Fruit fly (Drosophila melanogaster) whole organism, embryonic: Measurements from ENCODE around the gene CG32425.
A peak's percentile ranks its signal among the peaks of the same experiment; 100 is the strongest.

Experiments used
- Adf1 ChIP-seq: fragments of 200-800 bp; sonication (Bioruptor generic); IDR thresholded peaks from 2 replicates; pipeline ENCODE4 v1.3.6; 2022; ENCODE audit warnings: missing biosample characterization, missing genetic modification characterization
- Bdp1 ChIP-seq: fragments of 200-800 bp; sonication (Bioruptor generic); optimal IDR thresholded peaks from 3 replicates; lab custom pipeline; 2016; ENCODE audit warnings: missing biosample characterization, missing genetic modification characterization
- CG12155 ChIP-seq: fragments of 200-800 bp; sonication (Bioruptor generic); optimal IDR thresholded peaks from 3 replicates; lab custom pipeline; 2016; ENCODE audit warnings: missing biosample characterization, missing genetic modification characterization
- CG12659 ChIP-seq: fragments of 200-800 bp; sonication (Bioruptor generic); optimal IDR thresholded peaks from 3 replicates; lab custom pipeline; 2017; ENCODE audit warnings: mild to moderate bottlenecking, missing biosample characterization, missing genetic modification reagents, missing genetic modification characterization
- CG12769 ChIP-seq: fragments of 200-800 bp; sonication (Bioruptor generic); optimal IDR thresholded peaks from 2 replicates; lab custom pipeline; 2019; ENCODE audit warnings: missing biosample characterization, mild to moderate bottlenecking, missing genetic modification characterization, moderate library complexity
- CG12942 ChIP-seq: fragments of 200-800 bp; sonication (Bioruptor generic); optimal IDR thresholded peaks from 3 replicates; lab custom pipeline; 2016; ENCODE audit warnings: missing biosample characterization, missing genetic modification characterization
- CG14014 ChIP-seq: fragments of 200-800 bp; sonication (Bioruptor generic); IDR thresholded peaks from 2 replicates; pipeline ENCODE4 v1.3.6; 2022; ENCODE audit warnings: missing biosample characterization, missing genetic modification characterization
- CG1647 ChIP-seq: fragments of 200-800 bp; sonication (Bioruptor generic); optimal IDR thresholded peaks from 3 replicates; lab custom pipeline; 2016; ENCODE audit warnings: missing biosample characterization, missing genetic modification characterization
- CG17186 ChIP-seq: fragments of 200-800 bp; sonication (Bioruptor generic); optimal IDR thresholded peaks from 3 replicates; lab custom pipeline; 2017; ENCODE audit warnings: missing biosample characterization, missing genetic modification reagents, missing genetic modification characterization
- CG17612 ChIP-seq: fragments of 200-800 bp; sonication (Bioruptor generic); IDR thresholded peaks from 2 replicates; pipeline ENCODE4 v1.3.6; 2022; ENCODE audit warnings: missing biosample characterization, missing genetic modification characterization
- CG18619 ChIP-seq: fragments of 200-800 bp; sonication (Bioruptor generic); optimal IDR thresholded peaks from 3 replicates; lab custom pipeline; 2017; ENCODE audit warnings: missing biosample characterization, mild to moderate bottlenecking, missing genetic modification characterization
- CG2116 ChIP-seq: fragments of 200-800 bp; sonication (Bioruptor generic); optimal IDR thresholded peaks from 3 replicates; lab custom pipeline; 2018; ENCODE audit warnings: missing biosample characterization, mild to moderate bottlenecking, missing genetic modification characterization
- CG2875 ChIP-seq: fragments of 200-800 bp; sonication (Bioruptor generic); optimal IDR thresholded peaks from 2 replicates; lab custom pipeline; 2017; ENCODE audit warnings: missing biosample characterization, mild to moderate bottlenecking, missing genetic modification characterization, missing genetic modification reagents
- CG2889 ChIP-seq: fragments of 200-800 bp; sonication (Bioruptor generic); IDR thresholded peaks from 3 replicates; pipeline ENCODE4 v1.3.6; 2022; ENCODE audit warnings: missing biosample characterization, missing genetic modification characterization
- CG3726 ChIP-seq: fragments of 200-800 bp; sonication (Bioruptor generic); IDR thresholded peaks from 3 replicates; pipeline ENCODE4, ENCODE4 v1.3.6; 2022; ENCODE audit warnings: missing biosample characterization, missing genetic modification characterization
- CG4328 ChIP-seq: fragments of 200-800 bp; sonication (Bioruptor generic); optimal IDR thresholded peaks from 3 replicates; lab custom pipeline; 2017; ENCODE audit warnings: missing biosample characterization, missing genetic modification reagents, missing genetic modification characterization
- CG4424 ChIP-seq: fragments of 200-800 bp; sonication (Bioruptor generic); optimal IDR thresholded peaks from 3 replicates; lab custom pipeline; 2016; ENCODE audit warnings: missing biosample characterization, missing genetic modification characterization
- CG6765 ChIP-seq: fragments of 200-800 bp; sonication (Bioruptor generic); optimal IDR thresholded peaks from 3 replicates; lab custom pipeline; 2017; ENCODE audit warnings: missing biosample characterization, mild to moderate bottlenecking, missing genetic modification characterization
- CG7372 ChIP-seq: fragments of 200-800 bp; sonication (Bioruptor generic); IDR thresholded peaks from 2 replicates; pipeline ENCODE4 v1.3.6; 2022; ENCODE audit warnings: missing biosample characterization, missing genetic modification characterization
- CG8944 ChIP-seq: fragments of 200-800 bp; sonication (Bioruptor generic); optimal IDR thresholded peaks from 3 replicates; lab custom pipeline; 2016; ENCODE audit warnings: missing biosample characterization, missing genetic modification characterization
- CG9932 ChIP-seq: fragments of 200-800 bp; sonication (Bioruptor generic); IDR thresholded peaks from 2 replicates; pipeline ENCODE4 v1.3.6; 2022; ENCODE audit warnings: missing biosample characterization, missing genetic modification characterization
- CoRest ChIP-seq: fragments of 200-800 bp; sonication (Bioruptor generic); optimal IDR thresholded peaks from 3 replicates; lab custom pipeline; 2018; ENCODE audit warnings: missing biosample characterization, mild to moderate bottlenecking, missing genetic modification characterization, moderate library complexity
- Fer3 ChIP-seq: fragments of 200-800 bp; sonication (Bioruptor generic); optimal IDR thresholded peaks from 2 replicates; lab custom pipeline; 2018; ENCODE audit warnings: missing biosample characterization, mild to moderate bottlenecking, missing genetic modification characterization, moderate library complexity
- H15 ChIP-seq: fragments of 200-800 bp; sonication (Bioruptor generic); IDR thresholded peaks from 3 replicates; pipeline ENCODE4 v1.3.6; 2022; ENCODE audit warnings: missing biosample characterization, missing genetic modification characterization
- HLH3B ChIP-seq: fragments of 200-800 bp; sonication (Bioruptor generic); IDR thresholded peaks from 2 replicates; pipeline ENCODE4 v1.3.6; 2022; ENCODE audit warnings: missing biosample characterization, missing genetic modification characterization
- Hmr ChIP-seq: fragments of 200-800 bp; sonication (Bioruptor generic); optimal IDR thresholded peaks from 3 replicates; lab custom pipeline; 2017; ENCODE audit warnings: mild to moderate bottlenecking, missing biosample characterization, missing genetic modification reagents, missing genetic modification characterization
- Hr51 ChIP-seq, 2 experiments: fragments of 200-800 bp; sonication (Bioruptor generic); optimal IDR thresholded peaks; 2 replicates in 1 of 2; 3 replicates in 1 of 2; lab custom pipeline; 2016 to 2018; ENCODE audit warnings: missing biosample characterization in 2 of 2, missing genetic modification characterization in 2 of 2, mild to moderate bottlenecking in 1 of 2, moderate library complexity in 1 of 2
- Lim3 ChIP-seq: fragments of 200-800 bp; sonication (Bioruptor generic); IDR thresholded peaks from 2 replicates; pipeline ENCODE4 v1.3.6; 2022; ENCODE audit warnings: missing biosample characterization, missing genetic modification characterization
- Nf-YB ChIP-seq: fragments of 200-800 bp; sonication (Bioruptor generic); optimal IDR thresholded peaks from 3 replicates; lab custom pipeline; 2019; ENCODE audit warnings: missing biosample characterization, mild to moderate bottlenecking, missing genetic modification characterization, moderate library complexity
- Rx ChIP-seq: fragments of 200-800 bp; sonication (Bioruptor generic); IDR thresholded peaks from 2 replicates; pipeline ENCODE4 v1.3.6; 2022; ENCODE audit warnings: missing biosample characterization, missing genetic modification characterization
- Stat92E ChIP-seq, 3 experiments: fragments of >200 bp in 2 of 3; fragments of 200-800 bp in 1 of 3; sonication (Bioruptor generic) in 1 of 3; optimal IDR thresholded peaks; 2 replicates each; lab custom pipeline; 2017 to 2019; ENCODE audit warnings: missing biosample characterization in 3 of 3, missing genetic modification characterization in 3 of 3, mild to moderate bottlenecking in 1 of 3, moderate library complexity in 1 of 3
- TFAM ChIP-seq: fragments of 200-800 bp; sonication (Bioruptor generic); optimal IDR thresholded peaks from 2 replicates; lab custom pipeline; 2017; ENCODE audit warnings: missing biosample characterization, missing genetic modification characterization, inconsistent platforms
- cas ChIP-seq: fragments of 200-800 bp; sonication (Bioruptor generic); IDR thresholded peaks from 2 replicates; pipeline ENCODE4 v1.3.6; 2022; ENCODE audit warnings: missing biosample characterization, missing genetic modification characterization
- cato ChIP-seq: fragments of 200-800 bp; sonication (Bioruptor generic); optimal IDR thresholded peaks from 2 replicates; lab custom pipeline; 2016; ENCODE audit warnings: missing biosample characterization, missing genetic modification characterization, borderline replicate concordance
- cg ChIP-seq: fragments of 200-800 bp; sonication (Bioruptor generic); optimal IDR thresholded peaks from 3 replicates; lab custom pipeline; 2019; ENCODE audit warnings: missing biosample characterization, mild to moderate bottlenecking, missing genetic modification characterization, moderate library complexity
- dati ChIP-seq: fragments of 200-800 bp; sonication (Bioruptor generic); IDR thresholded peaks from 2 replicates; pipeline ENCODE4 v1.3.6; 2022; ENCODE audit warnings: missing biosample characterization, missing genetic modification characterization
- dm ChIP-seq: fragments of 200-800 bp; sonication (Bioruptor generic); optimal IDR thresholded peaks from 3 replicates; lab custom pipeline; 2016; ENCODE audit warnings: missing biosample characterization, missing genetic modification characterization
- dmrt11E ChIP-seq: fragments of 200-800 bp; sonication (Bioruptor generic); optimal IDR thresholded peaks from 3 replicates; lab custom pipeline; 2018; ENCODE audit warnings: missing biosample characterization, mild to moderate bottlenecking, missing genetic modification characterization, moderate library complexity
- eve ChIP-seq, 2 experiments: fragments of >200 bp; optimal IDR thresholded peaks; 2 replicates each; lab custom pipeline; 2017; ENCODE audit warnings: missing biosample characterization in 2 of 2, missing genetic modification characterization in 2 of 2
- gfzf ChIP-seq: fragments of 200-800 bp; sonication (Bioruptor generic); optimal IDR thresholded peaks from 2 replicates; lab custom pipeline; 2016; ENCODE audit warnings: missing biosample characterization, mild to moderate bottlenecking, missing genetic modification characterization, moderate library complexity
- grau ChIP-seq: fragments of 200-800 bp; optimal IDR thresholded peaks from 3 replicates; lab custom pipeline; 2019; ENCODE audit warnings: missing biosample characterization, mild to moderate bottlenecking, missing genetic modification characterization, moderate library complexity
- klu ChIP-seq: fragments of 200-800 bp; sonication (Bioruptor generic); IDR thresholded peaks from 2 replicates; pipeline ENCODE4 v1.3.6; 2022; ENCODE audit warnings: missing biosample characterization, missing genetic modification characterization
- pita ChIP-seq: fragments of 200-800 bp; sonication (Bioruptor generic); optimal IDR thresholded peaks from 2 replicates; lab custom pipeline; 2017; ENCODE audit warnings: missing biosample characterization, mild to moderate bottlenecking, missing genetic modification characterization
- seq ChIP-seq: fragments of 200-800 bp; sonication (Bioruptor generic); IDR thresholded peaks from 2 replicates; pipeline ENCODE4 v1.3.6; 2022; ENCODE audit warnings: missing biosample characterization, missing genetic modification characterization
- sisA ChIP-seq: fragments of 200-800 bp; sonication (Bioruptor generic); IDR thresholded peaks from 2 replicates; pipeline ENCODE4 v1.3.6; 2022; ENCODE audit warnings: missing biosample characterization, missing genetic modification characterization
- sob ChIP-seq: fragments of 200-800 bp; sonication (Bioruptor generic); IDR thresholded peaks from 2 replicates; pipeline ENCODE4 v1.3.6; 2022; ENCODE audit warnings: missing biosample characterization, missing genetic modification characterization
- stc ChIP-seq: fragments of 200-800 bp; sonication (Bioruptor generic); IDR thresholded peaks from 2 replicates; pipeline ENCODE4 v1.3.6; 2022; ENCODE audit warnings: missing biosample characterization, missing genetic modification characterization
- tgo ChIP-seq: fragments of 200-800 bp; sonication (Bioruptor generic); IDR thresholded peaks from 3 replicates; pipeline ENCODE4 v1.3.6; 2022; ENCODE audit warnings: missing biosample characterization, missing genetic modification characterization
- vfl ChIP-seq: fragments of 200-800 bp; sonication (Bioruptor generic); optimal IDR thresholded peaks from 2 replicates; lab custom pipeline; 2016; ENCODE audit warnings: missing biosample characterization, missing genetic modification characterization
- zfh1 ChIP-seq: fragments of 200-800 bp; sonication (Bioruptor generic); IDR thresholded peaks from 3 replicates; pipeline ENCODE4 v1.3.6; 2022; ENCODE audit warnings: missing biosample characterization, missing genetic modification characterization

The CG32425 gene

dm6 chr3L:20516519-20517178, 19.5 kb downstream of the CG32425 start (continued):
- no peak for TF ChIP-seq CG8944 (GFP tag; lab: Kevin White, UChicago)
- no peak for TF ChIP-seq dm (GFP tag; lab: Kevin White, UChicago)
- no peak for TF ChIP-seq dati
- no peak for TF ChIP-seq Nf-YB (GFP tag; lab: Kevin White, UChicago)
- peak; percentile 52 for TF ChIP-seq CoRest (tag; lab: Kevin White, UChicago)
- no peak for TF ChIP-seq CG18619
- TF ChIP-seq Rx (GFP tag; lab: Robert Waterston, UW): no peak
- TF ChIP-seq pita (GFP tag; lab: Kevin White, UChicago): no peak
- TF ChIP-seq CG7372: no peak
- TF ChIP-seq CG1647 (GFP tag; lab: Kevin White, UChicago): no peak
- peak in 1 of 2 experiments; percentile 71 for TF ChIP-seq Hr51 (GFP tag; optimal IDR thresholded peaks at IDR 0.05; lab: Kevin White, UChicago)
- peak; percentile 43; the same call in 1 of the 2 replicates for TF ChIP-seq CG14014 (GFP tag; lab: Robert Waterston, UW)
- no peak for TF ChIP-seq Bdp1 (GFP tag; lab: Kevin White, UChicago)
- TF ChIP-seq CG3726 (GFP tag; lab: Robert Waterston, UW): no peak
- peak; percentile 51 for TF ChIP-seq dmrt11E (tag; lab: Kevin White, UChicago)
- TF ChIP-seq gfzf (GFP tag; lab: Kevin White, UChicago): no peak
- no peak for TF ChIP-seq CG12769 (tag; lab: Kevin White, UChicago)
- TF ChIP-seq CG6765 (GFP tag; lab: Kevin White, UChicago): no peak
- TF ChIP-seq cas (GFP tag; lab: Robert Waterston, UW): no peak
- TF ChIP-seq cato (GFP tag; lab: Kevin White, UChicago): no peak
- TF ChIP-seq H15 (GFP tag; lab: Robert Waterston, UW): no peak
- TF ChIP-seq HLH3B (GFP tag; lab: Robert Waterston, UW): peak; percentile 36; the same call in 1 of the 2 replicates
- peak; percentile 38; the same call in 1 of the 2 replicates for TF ChIP-seq sisA (GFP tag; lab: Robert Waterston, UW)
- TF ChIP-seq zfh1 (GFP tag; lab: Robert Waterston, UW): peak; percentile 56; the same call in 1 of the 3 replicates
- no peak for TF ChIP-seq sob (GFP tag; lab: Robert Waterston, UW)
- no peak for TF ChIP-seq vfl (GFP tag; lab: Kevin White, UChicago)
- TF ChIP-seq CG2889 (GFP tag; lab: Robert Waterston, UW): peak; percentile 67; the same call in 2 of the 3 replicates
- no peak for TF ChIP-seq CG12942 (GFP tag; lab: Kevin White, UChicago)
- TF ChIP-seq CG12659 (GFP tag; lab: Kevin White, UChicago): peak; percentile 37
- peak in 1 of 2 experiments; percentile 72 for TF ChIP-seq eve (GFP tag; optimal IDR thresholded peaks at IDR 0.05; lab: Kevin White, UChicago)
- TF ChIP-seq CG9932 (GFP tag; lab: Robert Waterston, UW): no peak
- no peak for TF ChIP-seq CG17186
- no peak for TF ChIP-seq CG4328 (GFP tag; lab: Kevin White, UChicago)
- TF ChIP-seq Fer3 (tag; lab: Kevin White, UChicago): peak; percentile 28
- TF ChIP-seq cg (GFP tag; lab: Kevin White, UChicago): peak; percentile 33
- no peak for TF ChIP-seq seq (GFP tag; lab: Robert Waterston, UW)
- TF ChIP-seq tgo (GFP tag; lab: Robert Waterston, UW): peak; percentile 22; the same call in 2 of the 3 replicates
- TF ChIP-seq Lim3: no peak
- peak; percentile 35 for TF ChIP-seq CG4424 (GFP tag; lab: Kevin White, UChicago)
- TF ChIP-seq klu: no peak
- TF ChIP-seq grau: peak; percentile 97
- no peak for TF ChIP-seq TFAM (GFP tag; lab: Kevin White, UChicago)
- TF ChIP-seq CG2116 (GFP tag; lab: Kevin White, UChicago): peak; percentile 7
- TF ChIP-seq CG2875: no peak
- peak; percentile 39 for TF ChIP-seq CG12155 (GFP tag; lab: Kevin White, UChicago)
- peak in 1 of 3 experiments; percentile 32 for TF ChIP-seq Stat92E (GFP tag; optimal IDR thresholded peaks at IDR 0.05; lab: Kevin White, UChicago)
- peak; percentile 13; the same call in 1 of the 2 replicates for TF ChIP-seq stc (GFP tag; lab: Robert Waterston, UW)
- TF ChIP-seq Adf1 (GFP tag; lab: Robert Waterston, UW): peak; percentile 20; the same call in 1 of the 2 replicates
- peak; percentile 48 for TF ChIP-seq Hmr (GFP tag; lab: Kevin White, UChicago)
- TF ChIP-seq CG17612 (GFP tag; lab: Robert Waterston, UW): no peak
